Worm (Caenorhabditis elegans) whole organism, L4 larva: ENCODE results near the gene ceh-62.

Experiments used
- daf-8 ChIP-seq: fragments of 200-800 bp; sonication (Bioruptor generic); IDR thresholded peaks from 2 replicates; pipeline ENCODE4 v1.3.6; 2022; ENCODE audit warnings: missing genetic modification characterization, missing compliant biosample characterization
- egl-43 ChIP-seq: fragments of 200-800 bp; sonication (Bioruptor generic); IDR thresholded peaks from 2 replicates; pipeline ENCODE4 v1.3.6; 2022; ENCODE audit warnings: missing genetic modification reagents, missing genetic modification characterization, missing compliant biosample characterization
- nhr-237 ChIP-seq: sonication (generic microtip); optimal IDR thresholded peaks from 2 replicates; lab custom pipeline; 2017; ENCODE audit warnings: missing biosample characterization, missing genetic modification characterization
- php-3 ChIP-seq: fragments of 200-800 bp; sonication (Bioruptor generic); IDR thresholded peaks from 2 replicates; pipeline ENCODE4 v1.3.6; 2022; ENCODE audit warnings: missing genetic modification reagents, missing genetic modification characterization, missing compliant biosample characterization
- skn-1 ChIP-seq: fragments of 150-350 bp; optimal IDR thresholded peaks from 2 replicates; lab custom pipeline; 2014; ENCODE audit warnings: missing biosample characterization, missing genetic modification characterization
- unc-62 ChIP-seq, 3 experiments: fragments of 150-350 bp in 1 of 3; sonication (generic microtip); optimal IDR thresholded peaks in 2 of 3; peaks in 1 of 3; 1 replicate in 1 of 3; 2 replicates in 2 of 3; lab custom pipeline; 2014 to 2017; ENCODE audit warnings: missing biosample characterization in 3 of 3, missing genetic modification characterization in 3 of 3, missing genetic modification reagents in 3 of 3, missing genotype in 1 of 3
- zip-2 ChIP-seq: fragments of 150-350 bp; optimal IDR thresholded peaks from 2 replicates; lab custom pipeline; 2014; ENCODE audit warnings: missing biosample characterization, missing genetic modification characterization

DNA sequence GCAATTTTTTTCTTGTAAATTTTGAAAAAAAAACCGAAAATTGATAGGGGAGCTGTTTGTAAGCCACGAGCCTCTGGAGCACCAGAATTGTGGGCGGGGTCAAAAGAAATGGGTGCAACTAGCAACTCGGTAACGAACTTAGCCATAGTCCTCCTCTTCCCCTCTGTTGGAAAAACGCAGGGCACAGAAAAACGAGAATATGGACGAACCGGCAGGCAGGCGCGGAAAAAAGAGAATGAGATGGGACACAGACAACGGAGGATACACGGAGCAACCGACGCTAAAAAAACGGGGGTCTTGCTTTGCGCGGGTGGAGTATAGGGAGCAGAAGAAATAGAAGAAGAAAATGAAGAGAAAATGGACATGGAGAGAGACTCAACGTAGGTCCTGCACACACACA, 43.9 kb upstream of the ceh-62 start:
- TF ChIP-seq egl-43 (GFP tag; lab: Robert Waterston, UW): no peak
- TF ChIP-seq daf-8 (GFP tag; lab: Robert Waterston, UW): no peak
- no peak for TF ChIP-seq zip-2
- no peak for TF ChIP-seq unc-62 (GFP tag; optimal IDR thresholded peaks at IDR 0.05 in 1 of 2; lab: Kevin White, UChicago)
- no peak for TF ChIP-seq unc-62 (tag; optimal IDR thresholded peaks at IDR 0.05; lab: Kevin White, UChicago)
- TF ChIP-seq skn-1 (tag; lab: Kevin White, UChicago): no peak
- no peak for TF ChIP-seq nhr-237 (tag; lab: Kevin White, UChicago)
- no peak for TF ChIP-seq php-3 (GFP tag; lab: Robert Waterston, UW)
